Worm (Caenorhabditis elegans) whole organism, young adult: ENCODE results near the gene cah-2.

Experiments
- B0019.2 ChIP-seq: fragments of 200-800 bp; sonication (Bioruptor generic); conservative IDR thresholded peaks from 2 replicates; pipeline ENCODE4 v1.3.6; 2022; ENCODE audit warnings: missing genetic modification reagents, missing genetic modification characterization, missing compliant biosample characterization
- B0336.3 ChIP-seq: fragments of 200-800 bp; sonication (Bioruptor generic); IDR thresholded peaks from 2 replicates; pipeline ENCODE4 v1.3.6; 2022; ENCODE audit warnings: missing genetic modification characterization, missing compliant biosample characterization
- C06A6.2 ChIP-seq: fragments of 200-800 bp; sonication (Bioruptor generic); conservative IDR thresholded peaks from 2 replicates; pipeline ENCODE4 v1.3.6; 2022; ENCODE audit warnings: missing genetic modification characterization, missing compliant biosample characterization
- F22D6.2 ChIP-seq: sonication (generic microtip); optimal IDR thresholded peaks from 2 replicates; lab custom pipeline; 2016; ENCODE audit warnings: mild to moderate bottlenecking, missing genetic modification characterization, missing compliant biosample characterization
- F49E8.2 ChIP-seq: sonication (generic microtip); optimal IDR thresholded peaks from 3 replicates; lab custom pipeline; 2017; ENCODE audit warnings: missing genetic modification characterization, mild to moderate bottlenecking, missing compliant biosample characterization, antibody characterized with exemption, moderate library complexity; ENCODE audit not compliant: insufficient read depth
- Y53G8AR.9 ChIP-seq: fragments of 200-800 bp; sonication (Bioruptor generic); conservative IDR thresholded peaks from 2 replicates; pipeline ENCODE4 v1.3.6; 2022; ENCODE audit warnings: missing genetic modification reagents, missing genetic modification characterization, missing compliant biosample characterization
- ZK185.1 ChIP-seq: sonication (generic microtip); optimal IDR thresholded peaks from 2 replicates; lab custom pipeline; 2016; ENCODE audit warnings: mild to moderate bottlenecking, missing genetic modification characterization, missing compliant biosample characterization; ENCODE audit not compliant: poor library complexity, severe bottlenecking
- aptf-2 ChIP-seq: fragments of 200-800 bp; sonication (Bioruptor generic); conservative IDR thresholded peaks from 2 replicates; pipeline ENCODE4 v1.3.6; 2022; ENCODE audit warnings: missing genetic modification reagents, missing genetic modification characterization, missing compliant biosample characterization
- aptf-3 ChIP-seq: fragments of 200-800 bp; sonication (Bioruptor generic); IDR thresholded peaks from 2 replicates; pipeline ENCODE4 v1.3.6; 2022; ENCODE audit warnings: missing genetic modification characterization, missing compliant biosample characterization
- atf-7 ChIP-seq: sonication (generic microtip); optimal IDR thresholded peaks from 2 replicates; lab custom pipeline; 2017; ENCODE audit warnings: mild to moderate bottlenecking, missing genetic modification characterization, missing compliant biosample characterization
- athp-1 ChIP-seq: sonication (generic microtip); optimal IDR thresholded peaks from 2 replicates; lab custom pipeline; 2017; ENCODE audit warnings: mild to moderate bottlenecking, missing genetic modification characterization, missing compliant biosample characterization
- ceh-27 ChIP-seq: fragments of 200-800 bp; sonication (Bioruptor generic); optimal IDR thresholded peaks from 2 replicates; lab custom pipeline; 2018; ENCODE audit warnings: mild to moderate bottlenecking, missing genetic modification characterization, moderate library complexity, missing compliant biosample characterization
- ceh-40 ChIP-seq: fragments of 200-800 bp; sonication (Bioruptor generic); IDR thresholded peaks from 2 replicates; pipeline ENCODE4 v1.3.6; 2022; ENCODE audit warnings: missing genetic modification characterization, missing compliant biosample characterization
- chd-7 ChIP-seq: sonication (generic microtip); optimal IDR thresholded peaks from 2 replicates; lab custom pipeline; 2016; ENCODE audit warnings: mild to moderate bottlenecking, missing genetic modification characterization, moderate library complexity, missing compliant biosample characterization
- die-1 ChIP-seq: sonication (generic microtip); optimal IDR thresholded peaks from 2 replicates; lab custom pipeline; 2016; ENCODE audit warnings: missing genotype, mild to moderate bottlenecking, missing genetic modification characterization, missing compliant biosample characterization
- dox-1 ChIP-seq: fragments of 200-800 bp; sonication (Bioruptor generic); IDR thresholded peaks from 2 replicates; pipeline ENCODE4 v1.3.6; 2022; ENCODE audit warnings: missing genetic modification reagents, missing genetic modification characterization, missing compliant biosample characterization
- efl-1 ChIP-seq: fragments of 150-350 bp; optimal IDR thresholded peaks from 2 replicates; lab custom pipeline; 2014; ENCODE audit warnings: missing biosample characterization, missing genetic modification reagents, missing genetic modification characterization
- egl-18 ChIP-seq: fragments of 200-800 bp; sonication (Bioruptor generic); IDR thresholded peaks from 2 replicates; pipeline ENCODE4 v1.3.6; 2022; ENCODE audit warnings: missing genetic modification reagents, missing genetic modification characterization, missing compliant biosample characterization
- egl-44 ChIP-seq: fragments of 200-800 bp; sonication (Bioruptor generic); IDR thresholded peaks from 2 replicates; pipeline ENCODE4 v1.3.6; 2022; ENCODE audit warnings: missing genetic modification reagents, missing genetic modification characterization, missing compliant biosample characterization
- ekl-4 ChIP-seq: fragments of 200-800 bp; sonication (Bioruptor generic); IDR thresholded peaks from 2 replicates; pipeline ENCODE4 v1.3.6; 2022; ENCODE audit warnings: missing genetic modification reagents, missing genetic modification characterization, missing compliant biosample characterization
- gei-17 ChIP-seq: fragments of 200-800 bp; sonication (Bioruptor generic); optimal IDR thresholded peaks from 2 replicates; lab custom pipeline; 2018; ENCODE audit warnings: mild to moderate bottlenecking, missing genetic modification characterization, missing compliant biosample characterization
- hmg-20 ChIP-seq: fragments of 200-800 bp; sonication (Bioruptor generic); IDR thresholded peaks from 2 replicates; pipeline ENCODE4 v1.3.6; 2022; ENCODE audit warnings: missing genetic modification reagents, missing genetic modification characterization, missing compliant biosample characterization
- hrde-1 ChIP-seq: sonication (generic microtip); optimal IDR thresholded peaks from 2 replicates; lab custom pipeline; 2016; ENCODE audit warnings: missing genetic modification characterization, mild to moderate bottlenecking, missing compliant biosample characterization, moderate library complexity, missing genotype, missing genetic modification reagents, borderline replicate concordance
- lag-1 ChIP-seq: fragments of 200-800 bp; sonication (Bioruptor generic); IDR thresholded peaks from 2 replicates; pipeline ENCODE4 v1.3.6; 2022; ENCODE audit warnings: missing genetic modification reagents, missing genetic modification characterization, missing compliant biosample characterization
- let-526 ChIP-seq: fragments of 200-800 bp; sonication (Bioruptor generic); IDR thresholded peaks from 2 replicates; pipeline ENCODE4 v1.3.6; 2022; ENCODE audit warnings: missing genetic modification reagents, missing genetic modification characterization, missing compliant biosample characterization
- let-607 ChIP-seq, 2 experiments: fragments of 200-800 bp in 1 of 2; sonication (Bioruptor generic) in 1 of 2; sonication (generic microtip) in 1 of 2; optimal IDR thresholded peaks; 2 replicates each; lab custom pipeline; 2016 to 2018; ENCODE audit warnings: mild to moderate bottlenecking in 2 of 2, missing compliant biosample characterization in 2 of 2, missing genetic modification characterization in 2 of 2, moderate library complexity in 2 of 2, missing genotype in 1 of 2
- lin-40 ChIP-seq: sonication (generic microtip); optimal IDR thresholded peaks from 2 replicates; lab custom pipeline; 2016; ENCODE audit warnings: missing genetic modification characterization, mild to moderate bottlenecking, missing compliant biosample characterization, missing genotype, missing genetic modification reagents
- lin-54 ChIP-seq: fragments of 200-800 bp; sonication (Bioruptor generic); optimal IDR thresholded peaks from 2 replicates; lab custom pipeline; 2018; ENCODE audit warnings: mild to moderate bottlenecking, missing genetic modification characterization, missing compliant biosample characterization
- lsy-27 ChIP-seq: sonication (generic microtip); optimal IDR thresholded peaks from 2 replicates; lab custom pipeline; 2017; ENCODE audit warnings: missing genetic modification characterization, mild to moderate bottlenecking, missing compliant biosample characterization, antibody characterized with exemption, missing genotype, borderline replicate concordance; ENCODE audit not compliant: insufficient read depth
- mcd-1 ChIP-seq: fragments of 200-800 bp; sonication (Bioruptor generic); IDR thresholded peaks from 2 replicates; pipeline ENCODE4 v1.3.6; 2022; ENCODE audit warnings: missing genetic modification reagents, missing genetic modification characterization, missing compliant biosample characterization
- nfyb-1 ChIP-seq: fragments of 200-800 bp; sonication (Bioruptor generic); IDR thresholded peaks from 2 replicates; pipeline ENCODE4 v1.3.6; 2022; ENCODE audit warnings: missing genetic modification reagents, missing genetic modification characterization, missing compliant biosample characterization
- nhr-80 ChIP-seq: sonication (generic microtip); optimal IDR thresholded peaks from 2 replicates; lab custom pipeline; 2016; ENCODE audit warnings: missing genetic modification characterization, missing compliant biosample characterization
- nhr-90 ChIP-seq: sonication (generic microtip); optimal IDR thresholded peaks from 2 replicates; lab custom pipeline; 2016; ENCODE audit warnings: missing genotype, mild to moderate bottlenecking, missing genetic modification characterization, missing compliant biosample characterization
- pbrm-1 ChIP-seq: fragments of 200-800 bp; sonication (Bioruptor generic); IDR thresholded peaks from 2 replicates; pipeline ENCODE4 v1.3.6; 2022; ENCODE audit warnings: missing genetic modification reagents, missing genetic modification characterization, missing compliant biosample characterization
- pha-4 ChIP-seq: fragments of 150-350 bp; sonication (generic microtip); optimal IDR thresholded peaks from 2 replicates; lab custom pipeline; 2014; ENCODE audit warnings: missing biosample characterization, missing genetic modification reagents, missing genetic modification characterization
- rcor-1 ChIP-seq: fragments of 200-800 bp; sonication (Bioruptor generic); IDR thresholded peaks from 2 replicates; pipeline ENCODE4 v1.3.6; 2022; ENCODE audit warnings: missing genetic modification reagents, missing genetic modification characterization, missing compliant biosample characterization
- sea-2 ChIP-seq: fragments of 200-800 bp; sonication (Bioruptor generic); IDR thresholded peaks from 2 replicates; pipeline ENCODE4 v1.3.6; 2022; ENCODE audit warnings: missing genetic modification characterization, missing compliant biosample characterization
- snpc-1.1 ChIP-seq: sonication (generic microtip); optimal IDR thresholded peaks from 2 replicates; lab custom pipeline; 2017; ENCODE audit warnings: missing genetic modification characterization, mild to moderate bottlenecking, missing compliant biosample characterization, antibody characterized with exemption, moderate library complexity, missing genotype, missing genetic modification reagents; ENCODE audit not compliant: insufficient read depth
- snpc-4 ChIP-seq, 5 experiments: fragments of 150-350 bp in 1 of 5; sonication (generic microtip) in 4 of 5; optimal IDR thresholded peaks; 2 replicates each; lab custom pipeline; 2014 to 2018; ENCODE audit warnings: missing genetic modification characterization in 5 of 5, missing biosample characterization in 3 of 5, antibody characterized with exemption in 2 of 5, mild to moderate bottlenecking in 2 of 5, missing compliant biosample characterization in 2 of 5, missing genotype in 2 of 5, moderate library complexity in 2 of 5, missing genetic modification reagents in 1 of 5
- somi-1 ChIP-seq: fragments of 200-800 bp; sonication (Bioruptor generic); optimal IDR thresholded peaks from 2 replicates; lab custom pipeline; 2018; ENCODE audit warnings: mild to moderate bottlenecking, missing genetic modification characterization, missing compliant biosample characterization
- tbp1 ChIP-seq: fragments of 200-800 bp; sonication (Bioruptor generic); optimal IDR thresholded peaks from 2 replicates; lab custom pipeline; 2018; ENCODE audit warnings: mild to moderate bottlenecking, missing genetic modification characterization, missing compliant biosample characterization
- tlf-1 ChIP-seq: fragments of 200-800 bp; sonication (Bioruptor generic); optimal IDR thresholded peaks from 2 replicates; lab custom pipeline; 2018; ENCODE audit warnings: mild to moderate bottlenecking, missing genetic modification characterization, missing compliant biosample characterization
- ztf-22 ChIP-seq: fragments of 200-800 bp; sonication (Bioruptor generic); optimal IDR thresholded peaks from 2 replicates; lab custom pipeline; 2018; ENCODE audit warnings: mild to moderate bottlenecking, missing genetic modification characterization, moderate library complexity, missing compliant biosample characterization
- ztf-26 ChIP-seq: sonication (generic microtip); optimal IDR thresholded peaks from 2 replicates; lab custom pipeline; 2017; ENCODE audit warnings: missing genetic modification characterization, missing compliant biosample characterization

cah-2 gene

ce11 chrII:7530944-7531343 lies 48.0 kb upstream of the cah-2 start, which contains the start of gene wrt-1 (continued):
- TF ChIP-seq lin-40 (tag; lab: Kevin White, UChicago) (no peak), atf-7 (tag; lab: Kevin White, UChicago) (peak; percentile 4), F49E8.2 (tag; lab: Kevin White, UChicago) (no peak), let-526 (GFP tag; lab: Robert Waterston, UW) (no peak), B0019.2 (no peak), pbrm-1 (GFP tag; lab: Robert Waterston, UW) (peak; percentile 43; the same call in 1 of the 2 replicates), rcor-1 (GFP tag; lab: Robert Waterston, UW) (no peak), snpc-1.1 (tag; lab: Kevin White, UChicago) (no peak), C06A6.2 (peak; percentile 59; the same call in 1 of the 2 replicates), ceh-40 (GFP tag; lab: Robert Waterston, UW) (no peak), die-1 (no peak), mcd-1 (GFP tag; lab: Robert Waterston, UW) (peak; percentile 44)

ce11 chrII:7529078-7529683 lies 46.3 kb upstream of the cah-2 start, which contains the start of gene ZK1290.5:
Gene ZK1290.5 (plus strand): TSS chrII:7529643.
- TF ChIP-seq aptf-3 (no peak), hrde-1 (no peak), let-607 (tag; optimal IDR thresholded peaks at IDR 0.05; lab: Kevin White, UChicago) (peak; percentile 25 to 87), gei-17 (GFP tag; lab: Kevin White, UChicago) (peak; percentile 53), pha-4 (peak; percentile 80), chd-7 (tag; lab: Kevin White, UChicago) (peak; percentile 87), B0336.3 (GFP tag; lab: Robert Waterston, UW) (peak; percentile 86), egl-18 (GFP tag; lab: Robert Waterston, UW) (no peak), somi-1 (GFP tag; lab: Kevin White, UChicago) (peak; percentile 95), dox-1 (GFP tag; lab: Robert Waterston, UW) (peak; percentile 72), F22D6.2 (tag; lab: Kevin White, UChicago) (peak; percentile 82), egl-44 (GFP tag; lab: Robert Waterston, UW) (peak; percentile 45; the same call in 1 of the 2 replicates), ztf-26 (tag; lab: Kevin White, UChicago) (peak; percentile 92), ceh-27 (GFP tag; lab: Kevin White, UChicago) (peak; percentile 50), tbp1 (GFP tag; lab: Kevin White, UChicago) (peak; percentile 55), let-526 (GFP tag; lab: Robert Waterston, UW) (peak; percentile 83; the same call in 1 of the 2 replicates), tlf-1 (GFP tag; lab: Kevin White, UChicago) (peak; percentile 84), aptf-2 (no peak), ZK185.1 (tag; lab: Kevin White, UChicago) (peak; percentile 28), lsy-27 (tag; lab: Kevin White, UChicago) (no peak), sea-2 (no peak), nhr-80 (tag; lab: Kevin White, UChicago) (peak; percentile 77), ekl-4 (GFP tag; lab: Robert Waterston, UW) (peak; percentile 78), nfyb-1 (GFP tag; lab: Robert Waterston, UW) (peak; percentile 88), hmg-20 (peak; percentile 6; the same call in 1 of the 2 replicates), nhr-90 (tag; lab: Kevin White, UChicago) (peak; percentile 43), C06A6.2 (peak; percentile 86), athp-1 (tag; lab: Kevin White, UChicago) (peak; percentile 44), lin-54 (GFP tag; lab: Kevin White, UChicago) (peak; percentile 60), snpc-4 (GFP tag; optimal IDR thresholded peaks at IDR 0.05; lab: Kevin White, UChicago) (no peak), snpc-4 (tag; optimal IDR thresholded peaks at IDR 0.05; lab: Kevin White, UChicago) (peak in 1 of 4 experiments; percentile 44), ztf-22 (GFP tag; lab: Kevin White, UChicago) (peak; percentile 85), lin-40 (tag; lab: Kevin White, UChicago) (peak; percentile 94), lag-1 (GFP tag; lab: Robert Waterston, UW) (no peak), Y53G8AR.9 (GFP tag; lab: Robert Waterston, UW) (0 out of 2 replicates have a peak, but pooled peaks have one; percentile 43), efl-1 (GFP tag; lab: Kevin White, UChicago) (no peak)
